Fruit fly (Drosophila melanogaster) whole organism, embryonic: ENCODE results near the gene ATPsynO.

Source experiments
- Ada2b ChIP-seq: fragments of 200-800 bp; sonication (Bioruptor generic); IDR thresholded peaks from 2 replicates; pipeline ENCODE4 v1.3.6; 2022; ENCODE audit warnings: missing biosample characterization, missing genetic modification characterization
- C15 ChIP-seq: fragments of 200-800 bp; sonication (Bioruptor generic); IDR thresholded peaks from 3 replicates; pipeline ENCODE4 v1.3.6; 2022; ENCODE audit warnings: missing biosample characterization, missing genetic modification characterization
- CG10209 ChIP-seq: fragments of 200-800 bp; sonication (Bioruptor generic); optimal IDR thresholded peaks from 3 replicates; lab custom pipeline; 2017; ENCODE audit warnings: missing biosample characterization, mild to moderate bottlenecking, missing genetic modification characterization, missing genetic modification reagents
- CG11456 ChIP-seq: fragments of 200-800 bp; sonication (Bioruptor generic); IDR thresholded peaks from 3 replicates; pipeline ENCODE4 v1.3.6; 2022; ENCODE audit warnings: missing biosample characterization, missing genetic modification characterization
- CG12236 ChIP-seq: fragments of 200-800 bp; sonication (Bioruptor generic); optimal IDR thresholded peaks from 2 replicates; lab custom pipeline; 2016; ENCODE audit warnings: missing biosample characterization, missing genetic modification characterization
- CG14014 ChIP-seq: fragments of 200-800 bp; sonication (Bioruptor generic); IDR thresholded peaks from 2 replicates; pipeline ENCODE4 v1.3.6; 2022; ENCODE audit warnings: missing biosample characterization, missing genetic modification characterization
- CG14441 ChIP-seq: fragments of 200-800 bp; sonication (Bioruptor generic); IDR thresholded peaks from 2 replicates; pipeline ENCODE4 v1.3.6; 2022; ENCODE audit warnings: missing biosample characterization, missing genetic modification characterization
- CG14710 ChIP-seq: fragments of 200-800 bp; sonication (Bioruptor generic); optimal IDR thresholded peaks from 3 replicates; lab custom pipeline; 2019; ENCODE audit warnings: missing biosample characterization, mild to moderate bottlenecking, missing genetic modification characterization, moderate library complexity
- CG15011 ChIP-seq: fragments of 200-800 bp; sonication (Bioruptor generic); optimal IDR thresholded peaks from 3 replicates; lab custom pipeline; 2018; ENCODE audit warnings: missing biosample characterization, mild to moderate bottlenecking, missing genetic modification characterization
- CG16813 ChIP-seq: fragments of 200-800 bp; sonication (Bioruptor generic); IDR thresholded peaks from 3 replicates; pipeline ENCODE4 v1.3.6; 2022; ENCODE audit warnings: missing biosample characterization, missing genetic modification characterization; ENCODE audit not compliant: partially characterized antibody
- CG17829 ChIP-seq: fragments of 200-800 bp; optimal IDR thresholded peaks from 2 replicates; lab custom pipeline; 2019; ENCODE audit warnings: missing biosample characterization, mild to moderate bottlenecking, missing genetic modification characterization, moderate library complexity
- CG18262 ChIP-seq: fragments of 200-800 bp; optimal IDR thresholded peaks from 3 replicates; lab custom pipeline; 2019; ENCODE audit warnings: missing biosample characterization, mild to moderate bottlenecking, missing genetic modification characterization, moderate library complexity
- CG1832 ChIP-seq: fragments of 200-800 bp; sonication (Bioruptor generic); optimal IDR thresholded peaks from 2 replicates; lab custom pipeline; 2017; ENCODE audit warnings: missing biosample characterization, mild to moderate bottlenecking, missing genetic modification characterization, inconsistent platforms
- CG18619 ChIP-seq: fragments of 200-800 bp; sonication (Bioruptor generic); optimal IDR thresholded peaks from 3 replicates; lab custom pipeline; 2017; ENCODE audit warnings: missing biosample characterization, mild to moderate bottlenecking, missing genetic modification characterization
- CG3281 ChIP-seq: fragments of 200-800 bp; sonication (Bioruptor generic); optimal IDR thresholded peaks from 3 replicates; lab custom pipeline; 2017; ENCODE audit warnings: missing biosample characterization, mild to moderate bottlenecking, missing genetic modification characterization
- CG33557 ChIP-seq: fragments of 200-800 bp; sonication (Bioruptor generic); optimal IDR thresholded peaks from 2 replicates; lab custom pipeline; 2019; ENCODE audit warnings: missing biosample characterization, mild to moderate bottlenecking, missing genetic modification characterization, moderate library complexity
- CG34376 ChIP-seq: fragments of 200-800 bp; sonication (Bioruptor generic); optimal IDR thresholded peaks from 2 replicates; lab custom pipeline; 2018; ENCODE audit warnings: missing biosample characterization, mild to moderate bottlenecking, missing genetic modification characterization
- CG3726 ChIP-seq: fragments of 200-800 bp; sonication (Bioruptor generic); IDR thresholded peaks from 3 replicates; pipeline ENCODE4, ENCODE4 v1.3.6; 2022; ENCODE audit warnings: missing biosample characterization, missing genetic modification characterization
- CG3995 ChIP-seq: fragments of 200-800 bp; sonication (Bioruptor generic); optimal IDR thresholded peaks from 3 replicates; lab custom pipeline; 2016; ENCODE audit warnings: missing biosample characterization, missing genetic modification characterization
- CG4820 ChIP-seq: fragments of 200-800 bp; sonication (Bioruptor generic); optimal IDR thresholded peaks from 3 replicates; lab custom pipeline; 2016; ENCODE audit warnings: missing biosample characterization, missing genetic modification characterization
- CG5953 ChIP-seq: fragments of 200-800 bp; sonication (Bioruptor generic); IDR thresholded peaks from 2 replicates; pipeline ENCODE4 v1.3.6; 2022; ENCODE audit warnings: missing biosample characterization, missing genetic modification characterization
- CG7271 ChIP-seq: fragments of 200-800 bp; sonication (Bioruptor generic); optimal IDR thresholded peaks from 2 replicates; lab custom pipeline; 2018; ENCODE audit warnings: missing biosample characterization, mild to moderate bottlenecking, missing genetic modification characterization, moderate library complexity
- CG8359 ChIP-seq: fragments of 200-800 bp; sonication (Bioruptor generic); optimal IDR thresholded peaks from 2 replicates; lab custom pipeline; 2017; ENCODE audit warnings: missing biosample characterization, mild to moderate bottlenecking, missing genetic modification characterization, borderline replicate concordance
- CG8478 ChIP-seq: fragments of >200 bp; optimal IDR thresholded peaks from 2 replicates; lab custom pipeline; 2018
- Chrac-16 ChIP-seq: fragments of 200-800 bp; sonication (Bioruptor generic); optimal IDR thresholded peaks from 3 replicates; lab custom pipeline; 2016; ENCODE audit warnings: missing biosample characterization, missing genetic modification characterization
- D ChIP-seq, 2 experiments: fragments of 200-800 bp in 1 of 2; fragments of >200 bp in 1 of 2; sonication (Bioruptor generic) in 1 of 2; optimal IDR thresholded peaks; 2 replicates in 1 of 2; 3 replicates in 1 of 2; lab custom pipeline; 2017; ENCODE audit warnings: mild to moderate bottlenecking in 1 of 2, missing biosample characterization in 1 of 2, missing genetic modification characterization in 1 of 2, missing genetic modification reagents in 1 of 2
- Dref ChIP-seq: fragments of 200-800 bp; sonication (Bioruptor generic); IDR thresholded peaks from 2 replicates; pipeline ENCODE4 v1.3.6; 2022; ENCODE audit warnings: missing biosample characterization, missing genetic modification characterization
- Gug ChIP-seq: fragments of 200-800 bp; sonication (Bioruptor generic); IDR thresholded peaks from 4 replicates; pipeline ENCODE4 v1.3.6; 2022; ENCODE audit warnings: missing biosample characterization, missing genetic modification characterization
- Hr78 ChIP-seq, 2 experiments: fragments of 200-800 bp in 1 of 2; fragments of >200 bp in 1 of 2; sonication (Bioruptor generic) in 1 of 2; optimal IDR thresholded peaks; 2 replicates each; lab custom pipeline; 2017 to 2019; ENCODE audit warnings: missing biosample characterization in 2 of 2, missing genetic modification characterization in 2 of 2, mild to moderate bottlenecking in 1 of 2, moderate library complexity in 1 of 2
- NC2α ChIP-seq: fragments of 200-800 bp; sonication (Bioruptor generic); optimal IDR thresholded peaks from 2 replicates; lab custom pipeline; 2016; ENCODE audit warnings: missing biosample characterization, missing genetic modification characterization
- Ptx1 ChIP-seq: fragments of 200-800 bp; sonication (Bioruptor generic); IDR thresholded peaks from 2 replicates; pipeline ENCODE4 v1.3.6; 2022; ENCODE audit warnings: missing biosample characterization, missing genetic modification characterization
- Rx ChIP-seq: fragments of 200-800 bp; sonication (Bioruptor generic); IDR thresholded peaks from 2 replicates; pipeline ENCODE4 v1.3.6; 2022; ENCODE audit warnings: missing biosample characterization, missing genetic modification characterization
- Sox102F ChIP-seq: fragments of 200-800 bp; sonication (Bioruptor generic); optimal IDR thresholded peaks from 2 replicates; lab custom pipeline; 2018; ENCODE audit warnings: missing biosample characterization, mild to moderate bottlenecking, missing genetic modification characterization, moderate library complexity
- Usf ChIP-seq: fragments of 200-800 bp; sonication (Bioruptor generic); optimal IDR thresholded peaks from 2 replicates; lab custom pipeline; 2017; ENCODE audit warnings: missing genotype, missing biosample characterization, missing genetic modification characterization
- ap ChIP-seq: fragments of 200-800 bp; sonication (Bioruptor generic); IDR thresholded peaks from 2 replicates; pipeline ENCODE4 v1.3.6; 2022; ENCODE audit warnings: missing biosample characterization, missing genetic modification characterization
- az2 ChIP-seq: fragments of 200-800 bp; sonication (Bioruptor generic); optimal IDR thresholded peaks from 3 replicates; lab custom pipeline; 2016; ENCODE audit warnings: missing biosample characterization, missing genetic modification characterization
- btn ChIP-seq: fragments of 200-800 bp; sonication (Bioruptor generic); optimal IDR thresholded peaks from 2 replicates; lab custom pipeline; 2016; ENCODE audit warnings: missing biosample characterization, missing genetic modification characterization
- cg ChIP-seq: fragments of 200-800 bp; sonication (Bioruptor generic); optimal IDR thresholded peaks from 3 replicates; lab custom pipeline; 2019; ENCODE audit warnings: missing biosample characterization, mild to moderate bottlenecking, missing genetic modification characterization, moderate library complexity
- disco-r ChIP-seq: fragments of 200-800 bp; sonication (Bioruptor generic); optimal IDR thresholded peaks from 2 replicates; lab custom pipeline; 2016; ENCODE audit warnings: missing biosample characterization, missing genetic modification characterization
- esg ChIP-seq: fragments of 200-800 bp; sonication (Bioruptor generic); conservative IDR thresholded peaks from 2 replicates; pipeline ENCODE4 v1.3.6; 2022; ENCODE audit warnings: missing biosample characterization, missing genetic modification characterization
- eyg ChIP-seq: fragments of 200-800 bp; sonication (Bioruptor generic); optimal IDR thresholded peaks from 3 replicates; lab custom pipeline; 2016; ENCODE audit warnings: missing biosample characterization, missing genetic modification characterization
- inv ChIP-seq: fragments of 200-800 bp; sonication (Bioruptor generic); IDR thresholded peaks from 2 replicates; pipeline ENCODE4 v1.3.6; 2022; ENCODE audit warnings: missing biosample characterization, missing genetic modification characterization; ENCODE audit not compliant: partially characterized antibody
- jumu ChIP-seq: fragments of 200-800 bp; sonication (Bioruptor generic); optimal IDR thresholded peaks from 3 replicates; lab custom pipeline; 2016; ENCODE audit warnings: missing biosample characterization, missing genetic modification characterization
- maf-S ChIP-seq: fragments of 200-800 bp; sonication (Bioruptor generic); optimal IDR thresholded peaks from 2 replicates; lab custom pipeline; 2016; ENCODE audit warnings: missing biosample characterization, missing genetic modification characterization
- sens-2 ChIP-seq: fragments of 200-800 bp; sonication (Bioruptor generic); IDR thresholded peaks from 2 replicates; pipeline ENCODE4 v1.3.6; 2022; ENCODE audit warnings: missing biosample characterization, missing genetic modification characterization
- sug ChIP-seq: fragments of 200-800 bp; optimal IDR thresholded peaks from 2 replicates; lab custom pipeline; 2019; ENCODE audit warnings: missing biosample characterization, mild to moderate bottlenecking, missing genetic modification characterization, moderate library complexity
- vvl ChIP-seq: fragments of 200-800 bp; sonication (Bioruptor generic); IDR thresholded peaks from 2 replicates; pipeline ENCODE4 v1.3.6; 2022; ENCODE audit warnings: missing biosample characterization, missing genetic modification characterization
- wdn ChIP-seq: fragments of 200-800 bp; sonication (Bioruptor generic); IDR thresholded peaks from 2 replicates; pipeline ENCODE4 v1.3.6; 2022; ENCODE audit warnings: missing biosample characterization, missing genetic modification characterization
- wek ChIP-seq: fragments of 200-800 bp; sonication (Bioruptor generic); optimal IDR thresholded peaks from 3 replicates; lab custom pipeline; 2018; ENCODE audit warnings: missing biosample characterization, mild to moderate bottlenecking, missing genetic modification characterization, moderate library complexity
- wor ChIP-seq: fragments of 200-800 bp; sonication (Bioruptor generic); IDR thresholded peaks from 2 replicates; pipeline ENCODE4 v1.3.6; 2022; ENCODE audit warnings: missing biosample characterization, missing genetic modification characterization
- zf30C ChIP-seq: fragments of 200-800 bp; sonication (Bioruptor generic); optimal IDR thresholded peaks from 3 replicates; lab custom pipeline; 2018; ENCODE audit warnings: missing biosample characterization, mild to moderate bottlenecking, missing genetic modification characterization

Gene ATPsynO

dm6 chr3R:15265406-15266040, at the start of gene ATPsynO (continued):
- TF ChIP-seq maf-S (GFP tag; lab: Kevin White, UChicago) (no peak), jumu (GFP tag; lab: Kevin White, UChicago) (no peak), Ptx1 (GFP tag; lab: Robert Waterston, UW) (no peak), CG34376 (GFP tag; lab: Kevin White, UChicago) (peak; percentile 2), CG8359 (no peak), wor (GFP tag; lab: Robert Waterston, UW) (no peak), CG16813 (GFP tag; lab: Robert Waterston, UW) (0 out of 3 replicates have a peak, but pooled peaks have one; percentile 42), vvl (GFP tag; lab: Robert Waterston, UW) (peak; percentile 18; the same call in 1 of the 2 replicates), CG7271 (tag; lab: Kevin White, UChicago) (peak; percentile 12), Usf (GFP tag; lab: Kevin White, UChicago) (no peak), CG8478 (lab: Kevin White, UChicago) (no peak), CG4820 (GFP tag; lab: Kevin White, UChicago) (no peak), Hr78 (GFP tag; optimal IDR thresholded peaks at IDR 0.05; lab: Kevin White, UChicago) (no peak), Gug (GFP tag; lab: Robert Waterston, UW) (no peak), CG14441 (no peak), CG5953 (GFP tag; lab: Robert Waterston, UW) (no peak), CG14014 (GFP tag; lab: Robert Waterston, UW) (no peak), sug (tag; lab: Kevin White, UChicago) (peak; percentile 64), CG33557 (GFP tag; lab: Kevin White, UChicago) (peak; percentile 25), CG18619 (GFP tag; lab: Kevin White, UChicago) (no peak), CG18262 (tag; lab: Kevin White, UChicago) (peak; percentile 32), Chrac-16 (GFP tag; lab: Kevin White, UChicago) (no peak), Sox102F (GFP tag; lab: Kevin White, UChicago) (no peak), CG10209 (GFP tag; lab: Kevin White, UChicago) (no peak), zf30C (GFP tag; lab: Kevin White, UChicago) (no peak), sens-2 (GFP tag; lab: Robert Waterston, UW) (peak; percentile 71), inv (GFP tag; lab: Robert Waterston, UW) (no peak), CG14710 (peak; percentile 53), NC2α (no peak), C15 (no peak), cg (GFP tag; lab: Kevin White, UChicago) (no peak), wek (GFP tag; lab: Kevin White, UChicago) (no peak), eyg (GFP tag; lab: Kevin White, UChicago) (peak; percentile 11), esg (GFP tag; lab: Robert Waterston, UW) (no peak), CG12236 (no peak), CG1832 (GFP tag; lab: Kevin White, UChicago) (no peak), CG3995 (no peak), CG17829 (tag; lab: Kevin White, UChicago) (peak; percentile 69), Rx (GFP tag; lab: Robert Waterston, UW) (no peak), ap (GFP tag; lab: Robert Waterston, UW) (no peak), D (optimal IDR thresholded peaks at IDR 0.05; lab: Kevin White, UChicago) (no peak), D (GFP tag; optimal IDR thresholded peaks at IDR 0.05; lab: Kevin White, UChicago) (no peak), btn (GFP tag; lab: Kevin White, UChicago) (no peak), wdn (no peak), az2 (GFP tag; lab: Kevin White, UChicago) (no peak), disco-r (GFP tag; lab: Kevin White, UChicago) (no peak), CG11456 (no peak), CG3726 (GFP tag; lab: Robert Waterston, UW) (no peak), Dref (peak; percentile 85), Ada2b (no peak), CG3281 (GFP tag; lab: Kevin White, UChicago) (peak; percentile 100), CG15011 (GFP tag; lab: Kevin White, UChicago) (no peak)
